Worm (Caenorhabditis elegans) whole organism, L3 larva: Measurements from ENCODE around the gene acs-5.

Experiments
- ZK546.5 ChIP-seq: sonication (generic microtip); optimal IDR thresholded peaks from 2 replicates; lab custom pipeline; 2017; ENCODE audit warnings: missing biosample characterization, missing genetic modification characterization
- aly-2 ChIP-seq: fragments of 150-350 bp; optimal IDR thresholded peaks from 2 replicates; lab custom pipeline; 2014; ENCODE audit warnings: missing biosample characterization, missing genetic modification characterization
- ama-1 ChIP-seq: fragments of 150-350 bp; optimal IDR thresholded peaks from 2 replicates; lab custom pipeline; 2018
- ceh-16 ChIP-seq: sonication (generic microtip); optimal IDR thresholded peaks from 2 replicates; lab custom pipeline; 2017; ENCODE audit warnings: missing biosample characterization, missing genetic modification characterization
- ceh-28 ChIP-seq: fragments of 150-350 bp; optimal IDR thresholded peaks from 2 replicates; lab custom pipeline; 2014; ENCODE audit warnings: missing biosample characterization, missing genetic modification reagents, missing genetic modification characterization
- ceh-82 ChIP-seq: fragments of 150-350 bp; optimal IDR thresholded peaks from 2 replicates; lab custom pipeline; 2014; ENCODE audit warnings: missing biosample characterization, missing genetic modification characterization
- ceh-9 ChIP-seq: sonication (generic microtip); optimal IDR thresholded peaks from 2 replicates; lab custom pipeline; 2018; ENCODE audit warnings: missing biosample characterization, missing genetic modification characterization
- daf-12 ChIP-seq: fragments of 150-350 bp; optimal IDR thresholded peaks from 2 replicates; lab custom pipeline; 2014; ENCODE audit warnings: missing biosample characterization, missing genetic modification reagents, missing genetic modification characterization
- egl-27 ChIP-seq: sonication (generic microtip); optimal IDR thresholded peaks from 4 replicates; lab custom pipeline; 2017; ENCODE audit warnings: missing biosample characterization, missing genetic modification reagents, missing genetic modification characterization
- egl-5 ChIP-seq: fragments of 150-350 bp; optimal IDR thresholded peaks from 2 replicates; lab custom pipeline; 2017; ENCODE audit warnings: missing biosample characterization, missing genetic modification reagents, missing genetic modification characterization, inconsistent platforms
- elt-1 ChIP-seq: fragments of 150-350 bp; optimal IDR thresholded peaks from 2 replicates; lab custom pipeline; 2014; ENCODE audit warnings: missing biosample characterization, missing genetic modification characterization
- elt-2 ChIP-seq: sonication (generic microtip); optimal IDR thresholded peaks from 2 replicates; lab custom pipeline; 2016; ENCODE audit warnings: missing genetic modification reagents, mild to moderate bottlenecking, missing genetic modification characterization, missing compliant biosample characterization
- elt-3 ChIP-seq, 3 experiments: fragments of 150-350 bp in 1 of 3; sonication (generic microtip) in 2 of 3; optimal IDR thresholded peaks; 2 replicates in 2 of 3; 4 replicates in 1 of 3; lab custom pipeline; 2014 to 2017; ENCODE audit warnings: missing biosample characterization in 3 of 3, missing genetic modification characterization in 3 of 3
- fkh-10 ChIP-seq: sonication (generic microtip); optimal IDR thresholded peaks from 2 replicates; lab custom pipeline; 2017; ENCODE audit warnings: missing biosample characterization, missing genetic modification reagents, missing genetic modification characterization
- fkh-2 ChIP-seq: fragments of 150-350 bp; optimal IDR thresholded peaks from 2 replicates; lab custom pipeline; 2014; ENCODE audit warnings: missing biosample characterization, missing genetic modification reagents, missing genetic modification characterization
- fos-1 ChIP-seq: fragments of 150-350 bp; optimal IDR thresholded peaks from 2 replicates; lab custom pipeline; 2014; ENCODE audit warnings: missing biosample characterization, missing genetic modification characterization
- hmg-11 ChIP-seq: sonication (generic microtip); optimal IDR thresholded peaks from 2 replicates; lab custom pipeline; 2016; ENCODE audit warnings: missing genetic modification characterization, missing compliant biosample characterization
- jun-1 ChIP-seq: fragments of 150-350 bp; optimal IDR thresholded peaks from 2 replicates; lab custom pipeline; 2014; ENCODE audit warnings: missing biosample characterization, missing genetic modification reagents, missing genetic modification characterization
- lin-15B ChIP-seq: fragments of 150-350 bp; optimal IDR thresholded peaks from 2 replicates; lab custom pipeline; 2014; ENCODE audit warnings: missing biosample characterization, missing genetic modification characterization
- lsy-12 ChIP-seq: sonication (generic microtip); optimal IDR thresholded peaks from 2 replicates; lab custom pipeline; 2016; ENCODE audit warnings: mild to moderate bottlenecking, missing genetic modification characterization, missing compliant biosample characterization
- mdl-1 ChIP-seq: fragments of 150-350 bp; optimal IDR thresholded peaks from 2 replicates; lab custom pipeline; 2014; ENCODE audit warnings: missing biosample characterization, missing genetic modification characterization
- mml-1 ChIP-seq: fragments of 150-350 bp; sonication (generic microtip); optimal IDR thresholded peaks from 3 replicates; lab custom pipeline; 2014; ENCODE audit warnings: missing biosample characterization, missing genetic modification characterization
- nfya-1 ChIP-seq: sonication (generic microtip); optimal IDR thresholded peaks from 2 replicates; lab custom pipeline; 2017; ENCODE audit warnings: missing genetic modification characterization, mild to moderate bottlenecking, missing compliant biosample characterization, antibody characterized with exemption, moderate library complexity; ENCODE audit not compliant: insufficient read depth
- nhr-12 ChIP-seq: fragments of 150-350 bp; optimal IDR thresholded peaks from 2 replicates; lab custom pipeline; 2014; ENCODE audit warnings: missing biosample characterization, missing genetic modification characterization
- nhr-23 ChIP-seq: fragments of 150-350 bp; optimal IDR thresholded peaks from 2 replicates; lab custom pipeline; 2014; ENCODE audit warnings: missing biosample characterization, missing genetic modification reagents, missing genetic modification characterization
- nhr-237 ChIP-seq: fragments of 150-350 bp; optimal IDR thresholded peaks from 2 replicates; lab custom pipeline; 2014; ENCODE audit warnings: missing biosample characterization, missing genetic modification characterization
- nhr-25 ChIP-seq: sonication (generic microtip); optimal IDR thresholded peaks from 2 replicates; lab custom pipeline; 2017; ENCODE audit warnings: missing biosample characterization, missing genetic modification characterization
- nhr-28 ChIP-seq: fragments of 150-350 bp; optimal IDR thresholded peaks from 2 replicates; lab custom pipeline; 2014; ENCODE audit warnings: missing biosample characterization, missing genetic modification characterization
- nhr-43 ChIP-seq: sonication (generic microtip); optimal IDR thresholded peaks from 2 replicates; lab custom pipeline; 2016; ENCODE audit warnings: mild to moderate bottlenecking, missing genetic modification characterization, missing compliant biosample characterization; ENCODE audit not compliant: poor library complexity, severe bottlenecking
- nhr-76 ChIP-seq: fragments of 150-350 bp; sonication (generic microtip); optimal IDR thresholded peaks from 5 replicates; lab custom pipeline; 2014; ENCODE audit warnings: missing biosample characterization, missing genetic modification characterization
- nhr-77 ChIP-seq: fragments of 150-350 bp; optimal IDR thresholded peaks from 2 replicates; lab custom pipeline; 2014; ENCODE audit warnings: missing biosample characterization, missing genetic modification characterization
- pha-4 ChIP-seq: fragments of 150-350 bp; optimal IDR thresholded peaks from 2 replicates; lab custom pipeline; 2014; ENCODE audit warnings: missing biosample characterization, missing genetic modification reagents, missing genetic modification characterization
- pqm-1 ChIP-seq: fragments of 150-350 bp; optimal IDR thresholded peaks from 2 replicates; lab custom pipeline; 2017; ENCODE audit warnings: missing biosample characterization, missing genetic modification characterization, inconsistent platforms
- sea-2 ChIP-seq: fragments of 150-350 bp; sonication (generic microtip); optimal IDR thresholded peaks from 4 replicates; lab custom pipeline; 2014; ENCODE audit warnings: missing biosample characterization, missing genetic modification reagents, missing genetic modification characterization
- skn-1 ChIP-seq: fragments of 150-350 bp; optimal IDR thresholded peaks from 2 replicates; lab custom pipeline; 2014; ENCODE audit warnings: missing biosample characterization, missing genetic modification characterization
- snpc-4 ChIP-seq: fragments of 150-350 bp; optimal IDR thresholded peaks from 2 replicates; lab custom pipeline; 2014; ENCODE audit warnings: missing biosample characterization, missing genetic modification characterization
- tbx-2 ChIP-seq: sonication (generic microtip); optimal IDR thresholded peaks from 2 replicates; lab custom pipeline; 2016; ENCODE audit warnings: mild to moderate bottlenecking, missing genetic modification characterization, missing compliant biosample characterization
- unc-39 ChIP-seq: sonication (generic microtip); optimal IDR thresholded peaks from 4 replicates; lab custom pipeline; 2017; ENCODE audit warnings: missing biosample characterization, missing genetic modification characterization
- unc-62 ChIP-seq: fragments of 150-350 bp; sonication (generic microtip); optimal IDR thresholded peaks from 4 replicates; lab custom pipeline; 2014; ENCODE audit warnings: missing biosample characterization, missing genetic modification reagents, missing genetic modification characterization
- zag-1 ChIP-seq: fragments of 150-350 bp; optimal IDR thresholded peaks from 2 replicates; lab custom pipeline; 2014; ENCODE audit warnings: missing biosample characterization, missing genetic modification characterization
- ztf-11 ChIP-seq: fragments of 150-350 bp; optimal IDR thresholded peaks from 2 replicates; lab custom pipeline; 2014; ENCODE audit warnings: missing biosample characterization, missing genetic modification characterization
- ztf-4 ChIP-seq: fragments of 150-350 bp; optimal IDR thresholded peaks from 2 replicates; lab custom pipeline; 2014; ENCODE audit warnings: missing biosample characterization, missing genetic modification characterization

Gene acs-5

DNA sequence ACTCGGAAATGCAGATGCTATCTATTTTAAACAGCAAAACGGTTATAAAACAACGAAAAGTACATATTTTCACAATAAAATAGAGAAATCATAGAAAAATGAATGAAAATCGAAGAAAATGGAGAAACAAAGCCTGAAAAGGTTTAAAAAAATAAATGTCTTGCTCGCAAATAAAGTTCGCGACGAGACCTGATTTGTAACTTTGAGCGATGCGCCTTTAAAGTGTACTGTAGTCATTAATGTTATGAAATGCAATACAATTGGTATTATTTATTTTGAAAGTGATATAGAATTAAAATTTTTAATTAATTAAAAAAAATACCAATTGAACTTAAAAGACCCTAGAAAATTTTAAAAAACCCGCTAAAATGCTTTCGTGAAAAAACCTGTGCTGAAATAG lies 17.9 kb upstream of the acs-5 start:
- TF ChIP-seq nhr-77 (tag; lab: Kevin White, UChicago) (no peak), nhr-23 (tag; lab: Kevin White, UChicago) (no peak)

DNA sequence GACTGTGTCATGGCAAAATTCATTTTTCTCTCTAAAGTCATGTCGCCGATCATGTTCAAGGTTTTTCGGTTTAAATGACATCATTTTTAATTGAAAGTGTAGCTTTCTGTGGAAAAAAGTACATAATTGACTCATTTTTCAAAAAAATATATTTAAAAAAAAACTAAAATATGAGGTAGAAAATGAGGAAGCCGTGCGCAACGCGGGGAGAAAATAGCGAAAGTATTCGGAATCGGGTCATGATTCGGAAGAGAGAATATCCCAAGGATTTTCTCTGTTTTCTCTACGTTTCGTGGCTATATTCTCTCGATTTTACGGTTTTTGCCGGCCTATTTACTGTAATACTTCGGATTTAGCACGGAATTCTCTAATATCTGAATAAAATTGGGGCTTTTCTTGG lies 17.4 kb upstream of the acs-5 start:
- TF ChIP-seq nhr-23 (tag; lab: Kevin White, UChicago) (peak; percentile 34), nhr-237 (tag; lab: Kevin White, UChicago) (no peak), ceh-82 (tag; lab: Kevin White, UChicago) (no peak), sea-2 (no peak)

DNA sequence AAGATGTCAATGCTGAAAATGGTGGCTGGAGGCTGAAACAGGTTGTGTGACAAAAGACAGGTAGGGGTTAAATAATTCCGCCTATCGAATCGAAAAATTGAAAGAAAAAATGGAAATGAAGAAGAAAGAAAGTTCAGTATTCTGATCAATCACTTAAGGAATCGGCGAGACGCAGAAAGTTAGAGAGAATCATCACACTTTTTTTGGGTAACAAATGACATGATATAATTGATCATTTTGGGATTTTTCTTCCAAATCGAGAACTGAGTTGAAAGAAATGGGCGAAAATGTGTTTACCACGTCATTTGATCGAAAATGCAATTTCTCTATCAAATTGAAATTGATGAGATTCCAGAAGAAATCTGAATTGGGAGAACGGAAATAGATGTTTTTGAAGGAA lies 12.7 kb upstream of the acs-5 start:
- TF ChIP-seq nhr-25, result peak; percentile 20
- TF ChIP-seq nhr-237 (tag; lab: Kevin White, UChicago), result no peak
- TF ChIP-seq ceh-9 (tag; lab: Kevin White, UChicago), result no peak
- TF ChIP-seq nhr-23 (tag; lab: Kevin White, UChicago), result peak; percentile 45

DNA sequence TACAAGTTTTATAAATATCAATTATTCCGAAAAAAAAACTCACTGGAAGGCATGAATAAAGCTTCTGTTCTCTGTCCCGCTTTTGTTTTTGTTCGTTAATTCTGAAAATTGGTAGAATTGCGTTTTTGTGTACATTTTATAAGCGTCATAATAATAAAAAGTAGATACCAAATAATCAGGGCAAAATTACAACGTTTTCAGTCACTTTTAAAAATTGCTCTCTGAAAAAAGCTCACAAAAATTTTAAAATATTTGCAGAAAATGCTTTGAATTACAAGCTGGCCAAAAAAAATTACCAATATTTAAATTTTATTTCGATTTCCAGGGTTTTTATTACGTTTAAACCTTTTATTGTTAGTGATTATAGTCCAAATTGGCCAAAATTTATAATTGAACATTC lies 11.9 kb upstream of the acs-5 start, which contains the start of gene scav-2:
scav-2 (minus strand) TSS at position 101 of the 400 bp plus-strand sequence.
- TF ChIP-seq zag-1 (tag; lab: Kevin White, UChicago), result no peak
- no peak for TF ChIP-seq sea-2
- TF ChIP-seq unc-39 (tag; lab: Kevin White, UChicago), result no peak
- no peak for TF ChIP-seq ceh-9 (tag; lab: Kevin White, UChicago)
- no peak for TF ChIP-seq snpc-4
- TF ChIP-seq ceh-28 (tag; lab: Kevin White, UChicago), result no peak
- TF ChIP-seq hmg-11 (tag; lab: Kevin White, UChicago), result no peak
- TF ChIP-seq mdl-1 (tag; lab: Kevin White, UChicago), result no peak
- TF ChIP-seq tbx-2, result no peak
- TF ChIP-seq ceh-82 (tag; lab: Kevin White, UChicago), result no peak
- no peak for TF ChIP-seq ztf-4
- no peak for TF ChIP-seq nhr-12 (tag; lab: Kevin White, UChicago)
- TF ChIP-seq skn-1, result no peak
- TF ChIP-seq pqm-1 (tag; lab: Kevin White, UChicago), result no peak
- TF ChIP-seq jun-1 (tag; lab: Kevin White, UChicago), result no peak
- TF ChIP-seq, all 47 proteins: peak for 0

DNA sequence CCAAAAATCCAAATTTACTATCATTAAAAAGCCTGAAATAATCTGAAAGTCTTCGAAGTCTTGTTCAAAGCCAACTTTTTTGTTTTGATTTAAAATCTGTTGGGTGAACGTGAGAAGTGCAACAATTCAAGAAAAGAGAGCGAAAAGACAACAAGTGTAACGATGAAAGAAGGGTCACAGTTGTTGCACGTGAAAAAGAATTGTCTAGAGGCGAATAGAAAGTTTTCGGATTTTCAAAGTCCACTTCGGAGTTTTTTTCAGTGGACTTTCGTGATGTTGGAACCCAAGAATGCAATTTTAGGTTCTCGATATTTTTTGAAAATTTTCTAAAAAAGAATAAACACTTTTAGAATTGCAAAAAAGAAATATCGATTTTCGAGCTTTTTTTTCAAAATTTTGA lies 6.6 kb upstream of the acs-5 start:
- TF ChIP-seq ztf-4 (no peak), skn-1 (no peak), tbx-2 (no peak), elt-1 (tag; lab: Kevin White, UChicago) (no peak), ceh-16 (tag; lab: Kevin White, UChicago) (no peak), nfya-1 (peak; percentile 18), aly-2 (no peak), jun-1 (tag; lab: Kevin White, UChicago) (no peak), zag-1 (tag; lab: Kevin White, UChicago) (no peak), mml-1 (tag; lab: Kevin White, UChicago) (no peak), ceh-28 (tag; lab: Kevin White, UChicago) (no peak), ama-1 (lab: Kevin White, UChicago) (peak; percentile 12), snpc-4 (no peak), pha-4 (no peak), fos-1 (tag; lab: Kevin White, UChicago) (no peak), unc-39 (tag; lab: Kevin White, UChicago) (no peak)

DNA sequence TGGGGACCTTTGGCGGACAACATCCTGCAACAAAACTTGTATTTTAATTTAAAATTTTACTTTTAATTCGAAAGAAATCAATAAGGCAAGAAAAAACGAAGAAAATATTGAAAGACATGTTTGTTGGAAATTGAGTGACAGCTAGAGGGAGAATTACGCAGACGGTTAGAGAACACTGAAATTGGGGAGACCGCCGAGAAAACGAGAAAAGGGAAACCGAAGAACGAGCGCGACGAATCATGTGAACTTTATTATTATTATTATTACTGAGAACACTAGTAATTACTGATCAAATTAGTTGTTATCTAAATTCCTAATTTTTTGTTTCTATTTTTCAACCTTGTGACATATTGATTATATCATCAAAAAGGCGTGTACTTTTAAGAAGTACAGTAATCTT lies 5.6 kb upstream of the acs-5 start, which contains the start of gene mmad-1:
mmad-1 (minus strand) TSS at position 24 of the 400 bp plus-strand sequence.
- TF ChIP-seq fkh-2, result no peak
- no peak for TF ChIP-seq mml-1 (tag; lab: Kevin White, UChicago)
- no peak for TF ChIP-seq ceh-82 (tag; lab: Kevin White, UChicago)
- TF ChIP-seq nhr-43 (tag; lab: Kevin White, UChicago), result no peak
- TF ChIP-seq unc-39 (tag; lab: Kevin White, UChicago), result no peak
- no peak for TF ChIP-seq nhr-76 (tag; lab: Kevin White, UChicago)
- TF ChIP-seq elt-1 (tag; lab: Kevin White, UChicago), result no peak
- TF ChIP-seq ztf-11 (tag; lab: Kevin White, UChicago), result no peak
- no peak for TF ChIP-seq aly-2
- no peak for TF ChIP-seq mdl-1 (tag; lab: Kevin White, UChicago)
- peak; percentile 9 for TF ChIP-seq snpc-4
- no peak for TF ChIP-seq elt-3 (tag; optimal IDR thresholded peaks at IDR 0.05; lab: Kevin White, UChicago)
- no peak for TF ChIP-seq ZK546.5 (tag; lab: Kevin White, UChicago)
- TF ChIP-seq nhr-77 (tag; lab: Kevin White, UChicago), result no peak
- TF ChIP-seq lin-15B (tag; lab: Kevin White, UChicago), result no peak
- TF ChIP-seq elt-2 (tag; lab: Kevin White, UChicago), result peak; percentile 79
- TF ChIP-seq nhr-237 (tag; lab: Kevin White, UChicago), result no peak
- TF ChIP-seq daf-12 (tag; lab: Kevin White, UChicago), result no peak
- TF ChIP-seq nhr-25, result no peak
- peak; percentile 64 for TF ChIP-seq egl-5 (tag; lab: Kevin White, UChicago)
- no peak for TF ChIP-seq nhr-12 (tag; lab: Kevin White, UChicago)
- no peak for TF ChIP-seq nhr-28 (tag; lab: Kevin White, UChicago)
- no peak for TF ChIP-seq fos-1 (tag; lab: Kevin White, UChicago)
- TF ChIP-seq fkh-10, result no peak
- TF ChIP-seq ceh-9 (tag; lab: Kevin White, UChicago), result no peak
- no peak for TF ChIP-seq egl-27 (tag; lab: Kevin White, UChicago)
- TF ChIP-seq lsy-12 (tag; lab: Kevin White, UChicago), result no peak
- peak; percentile 85 for TF ChIP-seq unc-62 (GFP tag; lab: Kevin White, UChicago)
- TF ChIP-seq nhr-23 (tag; lab: Kevin White, UChicago), result peak; percentile 26
